Worm (Caenorhabditis elegans) whole organism, midembryonic: ENCODE results near the gene rib-1.

Source experiments
- T22C8.4 ChIP-seq: fragments of 200-800 bp; sonication (Bioruptor generic); IDR thresholded peaks from 2 replicates; pipeline ENCODE4 v1.3.6; 2022; ENCODE audit warnings: missing genetic modification characterization, missing compliant biosample characterization
- cog-1 ChIP-seq: sonication (generic microtip); optimal IDR thresholded peaks from 2 replicates; lab custom pipeline; 2016; ENCODE audit warnings: missing genetic modification characterization, missing compliant biosample characterization
- flt-1 ChIP-seq: fragments of 200-800 bp; sonication (Bioruptor generic); IDR thresholded peaks from 2 replicates; pipeline ENCODE4 v1.3.6; 2022; ENCODE audit warnings: missing genetic modification characterization, missing compliant biosample characterization
- klf-2 ChIP-seq: fragments of 200-800 bp; sonication (Bioruptor generic); conservative IDR thresholded peaks from 2 replicates; pipeline ENCODE4 v1.3.6; 2022; ENCODE audit warnings: missing genetic modification reagents, missing genetic modification characterization, missing compliant biosample characterization
- med-1 ChIP-seq: sonication (generic microtip); optimal IDR thresholded peaks from 2 replicates; lab custom pipeline; 2017; ENCODE audit warnings: missing genetic modification characterization, mild to moderate bottlenecking, missing compliant biosample characterization, antibody characterized with exemption, missing genetic modification reagents; ENCODE audit not compliant: insufficient read depth
- ref-1 ChIP-seq: fragments of 200-800 bp; sonication (Bioruptor generic); conservative IDR thresholded peaks from 2 replicates; pipeline ENCODE4 v1.3.6; 2022; ENCODE audit warnings: missing genetic modification reagents, missing genetic modification characterization, missing compliant biosample characterization
- ztf-23 ChIP-seq: fragments of 200-800 bp; sonication (Bioruptor generic); IDR thresholded peaks from 2 replicates; pipeline ENCODE4 v1.3.6; 2022; ENCODE audit warnings: missing genetic modification reagents, missing genetic modification characterization, missing compliant biosample characterization
- ztf-29 ChIP-seq: fragments of 200-800 bp; sonication (Bioruptor generic); IDR thresholded peaks from 2 replicates; pipeline ENCODE4 v1.3.6; 2022; ENCODE audit warnings: missing genetic modification reagents, missing genetic modification characterization, missing compliant biosample characterization

DNA sequence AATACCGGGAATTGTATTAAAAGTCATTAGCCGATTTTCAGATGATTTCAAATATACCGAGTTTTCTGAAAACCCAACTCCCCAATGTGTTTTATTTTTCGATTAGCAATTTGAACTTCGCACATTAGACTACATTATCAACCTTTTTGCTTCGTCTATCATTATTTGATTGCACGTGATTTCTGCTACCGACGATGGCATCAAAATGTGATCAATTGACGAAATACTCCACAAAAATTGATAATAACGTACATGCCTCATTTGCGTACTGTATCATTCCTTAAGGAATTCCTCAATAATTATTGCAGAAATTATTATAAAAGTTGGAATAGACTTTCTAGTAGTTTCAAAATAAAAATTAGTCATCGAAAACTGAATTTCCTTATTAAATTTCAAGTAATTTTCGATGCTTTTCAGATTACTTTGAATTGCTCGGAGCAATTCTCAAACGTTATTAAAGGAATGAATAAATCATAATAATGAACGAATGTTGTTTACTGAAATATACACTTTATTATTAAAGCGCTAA is 45.2 kb downstream of the rib-1 start:
- TF ChIP-seq flt-1 (no peak), ref-1 (GFP tag; lab: Robert Waterston, UW) (no peak), klf-2 (GFP tag; lab: Robert Waterston, UW) (no peak), ztf-23 (GFP tag; lab: Robert Waterston, UW) (no peak), ztf-29 (GFP tag; lab: Robert Waterston, UW) (no peak), cog-1 (tag; lab: Kevin White, UChicago) (no peak), med-1 (GFP tag; lab: Kevin White, UChicago) (no peak), T22C8.4 (GFP tag; lab: Robert Waterston, UW) (no peak)
